Fruit fly (Drosophila melanogaster): ENCODE results near the gene kst.

Gene kst

DNA sequence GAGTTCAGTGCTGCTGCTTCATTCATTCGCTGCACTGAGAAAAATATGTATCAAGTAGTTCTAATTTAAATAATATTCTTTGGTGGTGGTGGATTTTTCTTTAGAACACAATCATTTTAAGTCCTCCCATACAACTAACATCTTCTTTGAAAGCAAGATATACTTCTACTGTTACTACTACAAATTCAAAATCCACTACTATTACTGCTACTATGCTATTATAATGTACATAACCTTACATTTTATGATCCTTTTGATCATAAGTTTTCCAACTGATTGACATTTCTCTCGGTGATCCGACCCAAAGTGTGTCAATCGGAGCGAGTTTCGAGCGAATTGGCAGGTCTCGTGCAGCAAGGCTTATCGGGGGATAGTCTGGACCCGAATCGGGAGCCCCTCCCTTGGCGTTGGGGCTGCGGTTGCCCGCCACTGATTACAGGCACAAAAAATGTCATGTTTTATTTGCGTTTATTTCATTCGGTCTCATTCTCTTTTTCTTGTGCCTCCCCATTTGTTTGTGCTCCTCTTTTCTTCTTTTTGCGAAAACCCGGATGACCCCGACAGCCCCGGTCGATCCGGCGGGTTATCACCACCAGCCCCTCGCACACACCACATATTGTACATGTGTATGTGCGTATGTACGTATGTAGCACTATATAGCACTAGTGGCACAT lies 62.7 kb downstream of the kst start (continued):
- 0 out of 3 replicates have a peak, but pooled peaks have one; percentile 7 for TF ChIP-seq row (GFP tag; IDR thresholded peaks at IDR 0.05)
- no peak for TF ChIP-seq Atf3 (GFP tag; optimal IDR thresholded peaks at IDR 0.05)
- TF ChIP-seq CG17385 (GFP tag; optimal IDR thresholded peaks at IDR 0.05) = no peak
- no peak for TF ChIP-seq Mrtf (GFP tag; IDR thresholded peaks at IDR 0.05)
- peak; percentile 68 for TF ChIP-seq trem (tag; optimal IDR thresholded peaks at IDR 0.05)
- no peak for TF ChIP-seq dati (GFP tag; IDR thresholded peaks at IDR 0.05)
- peak; percentile 16 for TF ChIP-seq CG4424 (GFP tag; optimal IDR thresholded peaks at IDR 0.05)
- no peak for TF ChIP-seq tap (tag; optimal IDR thresholded peaks at IDR 0.05)
- no peak for TF ChIP-seq E2f1 (GFP tag; IDR thresholded peaks at IDR 0.05)
- TF ChIP-seq sna (GFP tag; IDR thresholded peaks at IDR 0.05; ENCODE audit: partially characterized antibody) = no peak
- TF ChIP-seq CG1832 (GFP tag; optimal IDR thresholded peaks at IDR 0.05) = no peak
- no peak for TF ChIP-seq CG11695 (GFP tag; IDR thresholded peaks at IDR 0.05)
- no peak for TF ChIP-seq Dip2 (GFP tag; IDR thresholded peaks at IDR 0.05)
- TF ChIP-seq CG12219 (GFP tag; optimal IDR thresholded peaks at IDR 0.05) = no peak
- no peak for TF ChIP-seq CG7963 (GFP tag; IDR thresholded peaks at IDR 0.05; ENCODE audit: partially characterized antibody)
- TF ChIP-seq vfl (GFP tag; optimal IDR thresholded peaks at IDR 0.05) = no peak
- no peak for TF ChIP-seq CG18619 (GFP tag; optimal IDR thresholded peaks at IDR 0.05)
- no peak for TF ChIP-seq CG4707 (GFP tag; optimal IDR thresholded peaks at IDR 0.05)
- no peak for TF ChIP-seq Optix (GFP tag; IDR thresholded peaks at IDR 0.05)
- TF ChIP-seq croc (GFP tag; conservative IDR thresholded peaks at IDR 0.05) = no peak
- no peak for TF ChIP-seq HHEX (GFP tag; optimal IDR thresholded peaks at IDR 0.05)
- no peak for TF ChIP-seq MTF-1 (GFP tag; optimal IDR thresholded peaks at IDR 0.05; ENCODE audit: borderline replicate concordance)
- TF ChIP-seq HmgD (GFP tag; optimal IDR thresholded peaks at IDR 0.05) = no peak
- no peak for TF ChIP-seq CG16779 (GFP tag; IDR thresholded peaks at IDR 0.05)
- no peak for TF ChIP-seq CG4328 (GFP tag; optimal IDR thresholded peaks at IDR 0.05)
- TF ChIP-seq zf30C (GFP tag; optimal IDR thresholded peaks at IDR 0.05) = peak; percentile 6
- TF ChIP-seq Trl (optimal IDR thresholded peaks at IDR 0.05) = no peak
- no peak for TF ChIP-seq Trl (GFP tag; optimal IDR thresholded peaks at IDR 0.05)
- TF ChIP-seq CG14965 (GFP tag; optimal IDR thresholded peaks at IDR 0.05; ENCODE audit: borderline replicate concordance) = no peak
- TF ChIP-seq CG7556 (GFP tag; optimal IDR thresholded peaks at IDR 0.05) = no peak
- TF ChIP-seq sim (GFP tag; IDR thresholded peaks at IDR 0.05) = no peak
- no peak for TF ChIP-seq CG6765 (GFP tag; optimal IDR thresholded peaks at IDR 0.05)
- TF ChIP-seq CG2678 (tag; optimal IDR thresholded peaks at IDR 0.05) = no peak
- no peak for TF ChIP-seq Awh (GFP tag; IDR thresholded peaks at IDR 0.05)
- no peak for TF ChIP-seq pho (GFP tag; optimal IDR thresholded peaks at IDR 0.05)
- no peak for TF ChIP-seq CG10543 (GFP tag; optimal IDR thresholded peaks at IDR 0.05)
- TF ChIP-seq Poxn (GFP tag; IDR thresholded peaks at IDR 0.05) = no peak
- no peak for TF ChIP-seq mld (GFP tag; IDR thresholded peaks at IDR 0.05; ENCODE audit: partially characterized antibody)
- no peak for TF ChIP-seq pfk (GFP tag; optimal IDR thresholded peaks at IDR 0.05)
- TF ChIP-seq chinmo (GFP tag; IDR thresholded peaks at IDR 0.05; ENCODE audit: partially characterized antibody) = no peak
- no peak for TF ChIP-seq CG9609 (GFP tag; optimal IDR thresholded peaks at IDR 0.05)
- TF ChIP-seq CG6813 (GFP tag; optimal IDR thresholded peaks at IDR 0.05) = no peak
- TF ChIP-seq CG15073 (GFP tag; optimal IDR thresholded peaks at IDR 0.05) = no peak
- no peak for TF ChIP-seq Nf-YA (GFP tag; IDR thresholded peaks at IDR 0.05)
- no peak for TF ChIP-seq cato (GFP tag; optimal IDR thresholded peaks at IDR 0.05; ENCODE audit: borderline replicate concordance)
- no peak for TF ChIP-seq usp (GFP tag; optimal IDR thresholded peaks at IDR 0.05)
- no peak for TF ChIP-seq Bdp1 (GFP tag; optimal IDR thresholded peaks at IDR 0.05)
- TF ChIP-seq CG9727 (GFP tag; optimal IDR thresholded peaks at IDR 0.05) = no peak
- TF ChIP-seq ttk (GFP tag; IDR thresholded peaks at IDR 0.05) = no peak
- TF ChIP-seq sr (GFP tag; IDR thresholded peaks at IDR 0.05) = no peak
- TF ChIP-seq CG8924 (tag; optimal IDR thresholded peaks at IDR 0.05) = no peak
